Fruit fly (Drosophila melanogaster): ENCODE results near the gene CG1637.

Gene CG1637

DNA sequence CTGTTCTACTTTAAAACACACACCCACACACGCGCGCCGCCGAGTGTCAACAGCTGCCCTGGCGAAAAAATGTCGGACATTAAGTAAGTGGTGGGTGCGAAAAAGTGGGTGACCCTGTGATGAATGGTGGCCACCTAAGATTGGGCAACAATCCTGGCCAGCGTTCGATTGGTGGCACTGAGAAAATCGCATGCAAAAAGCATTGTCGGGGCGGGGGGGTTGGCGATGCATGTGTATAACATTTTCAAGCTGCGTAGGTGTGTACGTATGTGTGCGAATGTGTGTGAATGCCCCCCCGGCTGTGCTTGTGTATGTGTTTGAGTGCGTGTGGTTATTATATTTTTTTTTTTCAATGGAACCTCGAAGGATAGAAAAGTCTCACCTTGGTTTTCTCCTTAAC lies 19.8 kb downstream of the CG1637 start (continued):
- no peak for TF ChIP-seq CG15601 (tag; optimal IDR thresholded peaks at IDR 0.05)
- peak; percentile 14 for TF ChIP-seq Sin3A (optimal IDR thresholded peaks at IDR 0.05)
- peak; percentile 6 for TF ChIP-seq D (optimal IDR thresholded peaks at IDR 0.05)
- no peak for TF ChIP-seq D (GFP tag; optimal IDR thresholded peaks at IDR 0.05)
- no peak for TF ChIP-seq CG13624 (GFP tag; optimal IDR thresholded peaks at IDR 0.05)
- no peak for TF ChIP-seq CG3726 (GFP tag; IDR thresholded peaks at IDR 0.05)
- TF ChIP-seq sr (GFP tag; IDR thresholded peaks at IDR 0.05) = peak; percentile 75
- TF ChIP-seq cad (GFP tag; optimal IDR thresholded peaks at IDR 0.05) = no peak
- no peak for TF ChIP-seq mld (GFP tag; IDR thresholded peaks at IDR 0.05; ENCODE audit: partially characterized antibody)
- TF ChIP-seq YL-1 (GFP tag; optimal IDR thresholded peaks at IDR 0.05) = peak; percentile 62
- no peak for TF ChIP-seq Fer3 (tag; optimal IDR thresholded peaks at IDR 0.05)
- TF ChIP-seq CG7745 (tag; optimal IDR thresholded peaks at IDR 0.05) = no peak
- TF ChIP-seq Neu2 (GFP tag; optimal IDR thresholded peaks at IDR 0.05; ENCODE audit: borderline replicate concordance) = no peak
- no peak for TF ChIP-seq schlank (tag; optimal IDR thresholded peaks at IDR 0.05)
- TF ChIP-seq crol (GFP tag; IDR thresholded peaks at IDR 0.05) = peak; percentile 85
- no peak for TF ChIP-seq Antp (GFP tag; optimal IDR thresholded peaks at IDR 0.05)
- TF ChIP-seq Lhr (GFP tag; optimal IDR thresholded peaks at IDR 0.05) = no peak
- no peak for TF ChIP-seq CG6689 (GFP tag; IDR thresholded peaks at IDR 0.05)
- TF ChIP-seq Aef1 (GFP tag; IDR thresholded peaks at IDR 0.05) = no peak
- TF ChIP-seq CG8478 (optimal IDR thresholded peaks at IDR 0.05) = peak; percentile 76
- no peak for TF ChIP-seq Dll (GFP tag; IDR thresholded peaks at IDR 0.05; ENCODE audit: partially characterized antibody)
- TF ChIP-seq CG2875 (GFP tag; optimal IDR thresholded peaks at IDR 0.05) = no peak
- TF ChIP-seq HLH54F (GFP tag; optimal IDR thresholded peaks at IDR 0.05) = no peak
- TF ChIP-seq tx (GFP tag; optimal IDR thresholded peaks at IDR 0.05) = no peak
- TF ChIP-seq NFAT (GFP tag; IDR thresholded peaks at IDR 0.05) = no peak
- no peak for TF ChIP-seq CG4282 (GFP tag; optimal IDR thresholded peaks at IDR 0.05)
- no peak for TF ChIP-seq CG4730 (GFP tag; IDR thresholded peaks at IDR 0.05)
- no peak for TF ChIP-seq shn (GFP tag; optimal IDR thresholded peaks at IDR 0.05)
- no peak for TF ChIP-seq nerfin-2 (GFP tag; IDR thresholded peaks at IDR 0.05; ENCODE audit: partially characterized antibody)
- no peak for TF ChIP-seq CG8281 (tag; optimal IDR thresholded peaks at IDR 0.05)
- no peak for TF ChIP-seq CG42726 (GFP tag; IDR thresholded peaks at IDR 0.05; ENCODE audit: partially characterized antibody)
- no peak for TF ChIP-seq eve (GFP tag; optimal IDR thresholded peaks at IDR 0.05)
- TF ChIP-seq cg (GFP tag; optimal IDR thresholded peaks at IDR 0.05) = peak; percentile 96
- TF ChIP-seq Fer1 (GFP tag; optimal IDR thresholded peaks at IDR 0.05) = no peak
- TF ChIP-seq Tbp (GFP tag; optimal IDR thresholded peaks at IDR 0.05) = no peak
- TF ChIP-seq CG8089 (GFP tag; optimal IDR thresholded peaks at IDR 0.05) = no peak
- no peak for TF ChIP-seq Opbp (GFP tag; IDR thresholded peaks at IDR 0.05; ENCODE audit: partially characterized antibody)
- peak; percentile 38 for TF ChIP-seq sug (tag; optimal IDR thresholded peaks at IDR 0.05)
- TF ChIP-seq CG32767 (GFP tag; IDR thresholded peaks at IDR 0.05) = peak; percentile 57; the same call in 1 of the 2 replicates
- TF ChIP-seq Trl (optimal IDR thresholded peaks at IDR 0.05) = no peak
- TF ChIP-seq Trl (GFP tag; optimal IDR thresholded peaks at IDR 0.05) = no peak
- TF ChIP-seq lilli (GFP tag; optimal IDR thresholded peaks at IDR 0.05) = no peak
- no peak for TF ChIP-seq otp (GFP tag; IDR thresholded peaks at IDR 0.05)
- no peak for TF ChIP-seq da (GFP tag; optimal IDR thresholded peaks at IDR 0.05)
- TF ChIP-seq CG9215 (GFP tag; IDR thresholded peaks at IDR 0.05) = no peak
- no peak for TF ChIP-seq CG8290 (GFP tag; optimal IDR thresholded peaks at IDR 0.05)
- no peak for TF ChIP-seq CG8290 (tag; optimal IDR thresholded peaks at IDR 0.05)
- no peak for TF ChIP-seq CG4707 (GFP tag; optimal IDR thresholded peaks at IDR 0.05)
- no peak for TF ChIP-seq CG14050 (GFP tag; IDR thresholded peaks at IDR 0.05)
- no peak for TF ChIP-seq GATAe (GFP tag; conservative IDR thresholded peaks at IDR 0.05)
- no peak for TF ChIP-seq Hmr (GFP tag; optimal IDR thresholded peaks at IDR 0.05)

Measured in whole organism, embryonic.